Fruit fly (Drosophila melanogaster): ENCODE measurements around the gene Axn.

Axn gene

DNA sequence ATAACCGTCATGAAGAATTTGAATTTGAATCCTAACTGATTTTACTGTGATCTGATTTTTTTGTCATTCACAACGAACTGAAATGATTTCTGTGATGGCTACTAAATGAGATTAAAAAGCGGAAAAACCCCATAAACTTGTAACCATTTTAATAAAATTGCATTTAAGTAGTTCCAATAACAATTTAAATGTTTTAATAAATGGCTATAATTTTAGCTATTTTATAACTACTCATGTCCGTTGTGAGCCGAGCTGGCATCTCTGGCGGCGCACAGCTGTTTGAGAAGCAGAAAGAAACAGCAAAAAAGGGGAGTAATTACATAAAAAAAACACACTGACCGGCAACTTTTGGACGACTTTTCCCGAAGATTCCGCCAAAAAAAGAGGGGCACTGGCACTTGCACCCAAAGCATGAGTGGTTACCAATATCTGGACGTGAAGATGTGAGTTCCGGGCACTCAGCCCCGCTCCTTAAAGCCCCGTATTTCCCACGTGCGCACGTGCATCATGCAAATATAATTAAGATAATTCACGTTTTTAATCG, 34.0 kb downstream of the Axn start, which contains the start of the genes CG7950 and Rpp14a (continued):
- TF ChIP-seq danr (GFP tag; IDR thresholded peaks at IDR 0.05) = peak; percentile 54
- peak; percentile 90 for TF ChIP-seq CG12391 (tag; optimal IDR thresholded peaks at IDR 0.05)
- peak; percentile 69 for TF ChIP-seq dm (GFP tag; optimal IDR thresholded peaks at IDR 0.05)
- peak; percentile 73 for TF ChIP-seq CG18599 (GFP tag; optimal IDR thresholded peaks at IDR 0.05)
- TF ChIP-seq crp (GFP tag; optimal IDR thresholded peaks at IDR 0.05) = peak; percentile 71 to 93
- TF ChIP-seq emc (GFP tag; optimal IDR thresholded peaks at IDR 0.05) = no peak
- TF ChIP-seq bigmax (GFP tag; optimal IDR thresholded peaks at IDR 0.05) = no peak
- peak; percentile 69 for TF ChIP-seq CG15601 (tag; optimal IDR thresholded peaks at IDR 0.05)
- TF ChIP-seq MTF-1 (GFP tag; optimal IDR thresholded peaks at IDR 0.05; ENCODE audit: borderline replicate concordance) = no peak
- peak in 1 of 3 experiments; percentile 67 for TF ChIP-seq lola (GFP tag; optimal IDR thresholded peaks at IDR 0.05)
- TF ChIP-seq CG15011 (GFP tag; optimal IDR thresholded peaks at IDR 0.05) = no peak
- TF ChIP-seq CG9932 (GFP tag; IDR thresholded peaks at IDR 0.05) = peak; percentile 93
- TF ChIP-seq gsb-n (tag; optimal IDR thresholded peaks at IDR 0.05) = peak; percentile 42
- 0 out of 3 replicates have a peak, but pooled peaks have one; percentile 27 for TF ChIP-seq CG34224 (GFP tag; IDR thresholded peaks at IDR 0.05; ENCODE audit: partially characterized antibody)
- peak; percentile 22; the same call in 1 of the 2 replicates for TF ChIP-seq CG43689 (GFP tag; IDR thresholded peaks at IDR 0.05)
- TF ChIP-seq CG18764 (GFP tag; optimal IDR thresholded peaks at IDR 0.05) = peak; percentile 51
- TF ChIP-seq CG11247 (GFP tag; IDR thresholded peaks at IDR 0.05) = peak; percentile 58
- TF ChIP-seq zen2 (GFP tag; IDR thresholded peaks at IDR 0.05; ENCODE audit: partially characterized antibody) = no peak; the same call in 2 of the 3 replicates
- peak; percentile 73 for TF ChIP-seq jumu (GFP tag; optimal IDR thresholded peaks at IDR 0.05)
- no peak for TF ChIP-seq cg (GFP tag; optimal IDR thresholded peaks at IDR 0.05)
- TF ChIP-seq insv (GFP tag; optimal IDR thresholded peaks at IDR 0.05) = peak in 1 of 2 experiments; percentile 2
- peak; percentile 39 for TF ChIP-seq CG2875 (GFP tag; optimal IDR thresholded peaks at IDR 0.05)
- TF ChIP-seq CG17328 (GFP tag; IDR thresholded peaks at IDR 0.05) = peak; percentile 78
- TF ChIP-seq vvl (GFP tag; IDR thresholded peaks at IDR 0.05) = peak; percentile 87
- peak; percentile 64 for TF ChIP-seq B-H1 (GFP tag; IDR thresholded peaks at IDR 0.05)
- TF ChIP-seq Sox100B (GFP tag; optimal IDR thresholded peaks at IDR 0.05) = no peak
- TF ChIP-seq Atf-2 (GFP tag; optimal IDR thresholded peaks at IDR 0.05) = peak; percentile 45
- TF ChIP-seq tio (GFP tag; optimal IDR thresholded peaks at IDR 0.05) = peak; percentile 65
- peak; percentile 5 for TF ChIP-seq CG4707 (GFP tag; optimal IDR thresholded peaks at IDR 0.05)
- no peak for TF ChIP-seq kah (GFP tag; optimal IDR thresholded peaks at IDR 0.05)
- peak; percentile 64 for TF ChIP-seq her (GFP tag; optimal IDR thresholded peaks at IDR 0.05)
- TF ChIP-seq fd64A (GFP tag; optimal IDR thresholded peaks at IDR 0.05) = no peak
- peak; percentile 80 for TF ChIP-seq MBD-R2 (GFP tag; IDR thresholded peaks at IDR 0.05)
- peak; percentile 36 for TF ChIP-seq CG3407 (GFP tag; optimal IDR thresholded peaks at IDR 0.05)
- TF ChIP-seq MESR4 (GFP tag; optimal IDR thresholded peaks at IDR 0.05) = peak; percentile 63
- TF ChIP-seq scrt (GFP tag; optimal IDR thresholded peaks at IDR 0.05) = peak; percentile 55
- peak; percentile 58 for TF ChIP-seq CG3838 (GFP tag; optimal IDR thresholded peaks at IDR 0.05)
- TF ChIP-seq ham (GFP tag; IDR thresholded peaks at IDR 0.05) = no peak
- TF ChIP-seq CG9797 (GFP tag; optimal IDR thresholded peaks at IDR 0.05) = peak; percentile 11
- TF ChIP-seq CG7556 (GFP tag; optimal IDR thresholded peaks at IDR 0.05) = peak; percentile 44
- peak; percentile 85; the same call in 2 of the 3 replicates for TF ChIP-seq CG34422 (GFP tag; IDR thresholded peaks at IDR 0.05)
- TF ChIP-seq pfk (GFP tag; optimal IDR thresholded peaks at IDR 0.05) = no peak
- TF ChIP-seq E2f1 (GFP tag; IDR thresholded peaks at IDR 0.05) = peak; percentile 69
- TF ChIP-seq BtbVII (GFP tag; optimal IDR thresholded peaks at IDR 0.05) = peak; percentile 39
- TF ChIP-seq Side (GFP tag; optimal IDR thresholded peaks at IDR 0.05) = peak; percentile 35
- no peak for TF ChIP-seq nerfin-2 (GFP tag; IDR thresholded peaks at IDR 0.05; ENCODE audit: partially characterized antibody)
- peak; percentile 58 for TF ChIP-seq CG34376 (GFP tag; optimal IDR thresholded peaks at IDR 0.05)
- TF ChIP-seq Deaf1 (tag; optimal IDR thresholded peaks at IDR 0.05) = peak; percentile 40
- TF ChIP-seq Spps (tag; optimal IDR thresholded peaks at IDR 0.05) = peak; percentile 33

All from whole organism, embryonic.